Worm (Caenorhabditis elegans) whole organism, early embryonic: Measurements from ENCODE around the gene gipc-1.

Source experiments
- F13C5.2 ChIP-seq: sonication (generic microtip); optimal IDR thresholded peaks from 2 replicates; lab custom pipeline; 2017; ENCODE audit warnings: mild to moderate bottlenecking, missing genetic modification characterization, inconsistent platforms, missing compliant biosample characterization
- aly-1 ChIP-seq: sonication (generic microtip); optimal IDR thresholded peaks from 2 replicates; lab custom pipeline; 2016; ENCODE audit warnings: missing genetic modification characterization, missing compliant biosample characterization
- ama-1 ChIP-seq: fragments of 150-350 bp; optimal IDR thresholded peaks from 2 replicates; lab custom pipeline; 2014
- ceh-13 ChIP-seq: fragments of 200-800 bp; sonication (Bioruptor generic); optimal IDR thresholded peaks from 2 replicates; lab custom pipeline; 2018; ENCODE audit warnings: mild to moderate bottlenecking, missing genetic modification characterization, missing compliant biosample characterization
- ceh-36 ChIP-seq: sonication (generic microtip); optimal IDR thresholded peaks from 2 replicates; lab custom pipeline; 2016; ENCODE audit warnings: missing genetic modification characterization, inconsistent platforms, missing compliant biosample characterization
- ets-7 ChIP-seq: sonication (generic microtip); optimal IDR thresholded peaks from 2 replicates; lab custom pipeline; 2016; ENCODE audit warnings: missing genotype, missing genetic modification characterization, missing compliant biosample characterization
- flt-1 ChIP-seq: fragments of 200-800 bp; sonication (Bioruptor generic); IDR thresholded peaks from 2 replicates; pipeline ENCODE4 v1.3.6; 2022; ENCODE audit warnings: missing genetic modification characterization, missing compliant biosample characterization
- hmg-4 ChIP-seq: fragments of 200-800 bp; sonication (Bioruptor generic); optimal IDR thresholded peaks from 2 replicates; lab custom pipeline; 2018; ENCODE audit warnings: mild to moderate bottlenecking, missing genetic modification characterization, missing compliant biosample characterization
- hnd-1 ChIP-seq: sonication (generic microtip); optimal IDR thresholded peaks from 2 replicates; lab custom pipeline; 2016; ENCODE audit warnings: missing genetic modification characterization, missing compliant biosample characterization
- pes-1 ChIP-seq: fragments of 200-800 bp; sonication (Bioruptor generic); IDR thresholded peaks from 2 replicates; pipeline ENCODE4 v1.3.6; 2022; ENCODE audit warnings: missing genetic modification reagents, missing genetic modification characterization, missing compliant biosample characterization
- scrt-1 ChIP-seq: fragments of 200-800 bp; sonication (Bioruptor generic); IDR thresholded peaks from 2 replicates; pipeline ENCODE4 v1.3.6; 2022; ENCODE audit warnings: missing genetic modification characterization, missing compliant biosample characterization
- tbx-11 ChIP-seq: fragments of 200-800 bp; sonication (Bioruptor generic); IDR thresholded peaks from 2 replicates; pipeline ENCODE4 v1.3.6; 2022; ENCODE audit warnings: missing genetic modification characterization, missing compliant biosample characterization
- tbx-37 ChIP-seq: fragments of 200-800 bp; sonication (Bioruptor generic); conservative IDR thresholded peaks from 2 replicates; pipeline ENCODE4 v1.3.6; 2022; ENCODE audit warnings: missing genetic modification reagents, missing genetic modification characterization, missing compliant biosample characterization
- tra-4 ChIP-seq: sonication (generic microtip); optimal IDR thresholded peaks from 2 replicates; lab custom pipeline; 2017; ENCODE audit warnings: missing genetic modification characterization, missing compliant biosample characterization

- TF ChIP-seq flt-1 (GFP tag; lab: Robert Waterston, UW) = no peak
- no peak for TF ChIP-seq hnd-1 (tag; lab: Kevin White, UChicago)
- no peak for TF ChIP-seq ama-1 (lab: Kevin White, UChicago)
- TF ChIP-seq tbx-11 (GFP tag; lab: Robert Waterston, UW) = no peak
- no peak for TF ChIP-seq aly-1 (tag; lab: Kevin White, UChicago)
- TF ChIP-seq pes-1 (GFP tag; lab: Robert Waterston, UW) = no peak
- no peak for TF ChIP-seq ets-7 (tag; lab: Kevin White, UChicago)
- TF ChIP-seq F13C5.2 (tag; lab: Kevin White, UChicago) = no peak
- TF ChIP-seq ceh-36 (tag; lab: Kevin White, UChicago) = no peak
- TF ChIP-seq ceh-13 (GFP tag; lab: Kevin White, UChicago) = no peak
- TF ChIP-seq tra-4 (tag; lab: Kevin White, UChicago) = no peak
- TF ChIP-seq hmg-4 (GFP tag; lab: Kevin White, UChicago) = no peak
- TF ChIP-seq scrt-1 (GFP tag; lab: Robert Waterston, UW) = no peak
- no peak for TF ChIP-seq tbx-37 (GFP tag; lab: Robert Waterston, UW)
Measured at ce11 chrIII:4859039-4859438, 11.5 kb upstream of the gipc-1 start, which contains the start of gene C35D10.6.
